Fruit fly (Drosophila melanogaster): ENCODE measurements around the gene Pa1.

Pa1 gene

dm6 chrX:11355708-11356174 is 3.3 kb upstream of the Pa1 start, which contains the start of gene dsh:
Gene dsh (plus strand): TSS chrX:11355881.
- TF ChIP-seq bab1 (GFP tag; optimal IDR thresholded peaks at IDR 0.05) = peak; percentile 62
- peak; percentile 5 for TF ChIP-seq pad (GFP tag; optimal IDR thresholded peaks at IDR 0.05)
- TF ChIP-seq CG7101 (tag; optimal IDR thresholded peaks at IDR 0.05) = peak; percentile 35
- peak; percentile 43 for TF ChIP-seq Mnt (GFP tag; optimal IDR thresholded peaks at IDR 0.05)
- TF ChIP-seq toe (GFP tag; optimal IDR thresholded peaks at IDR 0.05) = no peak
- peak; percentile 39 for TF ChIP-seq CG14711 (tag; optimal IDR thresholded peaks at IDR 0.05)
- TF ChIP-seq ovo (GFP tag; optimal IDR thresholded peaks at IDR 0.05) = no peak
- peak; percentile 29 for TF ChIP-seq CG11617 (GFP tag; optimal IDR thresholded peaks at IDR 0.05)
- TF ChIP-seq kay (GFP tag; ENCODE audit: borderline replicate concordance) = no peak
- no peak for TF ChIP-seq CG7045 (GFP tag; optimal IDR thresholded peaks at IDR 0.05)
- TF ChIP-seq Crg-1 (GFP tag; optimal IDR thresholded peaks at IDR 0.05) = peak; percentile 7
- no peak for TF ChIP-seq cnc (optimal IDR thresholded peaks at IDR 0.05)

dm6 chrX:11356648-11357047 is 2.4 kb upstream of the Pa1 start:
- TF ChIP-seq CG14711 (tag; optimal IDR thresholded peaks at IDR 0.05) (no peak), tj (GFP tag; optimal IDR thresholded peaks at IDR 0.05) (no peak), Clk (GFP tag; optimal IDR thresholded peaks at IDR 0.05) (no peak)

DNA sequence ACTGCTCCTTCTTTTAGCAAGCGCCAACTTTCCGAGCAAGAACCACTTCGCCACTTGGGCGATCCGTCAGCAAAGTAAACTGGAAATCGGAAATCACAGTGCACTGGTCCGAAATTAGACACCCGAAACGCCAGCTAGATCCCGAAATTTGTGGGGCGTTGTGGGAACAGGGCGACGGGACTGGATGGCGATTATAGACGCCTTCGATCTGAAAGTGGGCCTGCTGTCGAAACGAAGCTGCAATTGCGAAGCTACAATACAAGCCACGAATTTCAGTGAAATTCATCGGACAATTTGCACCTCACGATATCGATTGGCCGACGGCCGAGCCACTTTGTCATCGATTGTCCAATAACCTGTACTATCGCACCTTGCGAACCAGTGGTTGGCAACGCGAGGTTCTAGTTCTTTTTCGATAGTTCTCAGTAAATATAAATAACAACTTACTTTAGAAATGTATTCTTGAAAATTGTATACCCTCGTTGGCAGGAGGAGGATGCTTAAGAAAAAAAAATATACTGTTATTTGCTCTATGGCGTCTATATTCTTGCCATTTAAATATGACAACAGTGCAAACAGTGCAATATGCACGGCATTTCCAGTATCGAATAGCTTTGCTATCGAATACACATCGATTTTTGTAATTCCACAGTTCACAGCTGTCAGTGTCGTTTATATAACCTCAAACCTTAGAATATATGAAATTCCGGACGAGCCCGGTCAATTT is 8.9 kb downstream of the Pa1 start, which contains the start of the genes hop and Tim8:
Gene hop (minus strand): TSS at position 316 of the 727 bp plus-strand sequence.
Gene Tim8 (plus strand): TSS at position 663 of the 727 bp plus-strand sequence.
- TF ChIP-seq CG7101 (tag; optimal IDR thresholded peaks at IDR 0.05) (peak; percentile 6), CG14711 (tag; optimal IDR thresholded peaks at IDR 0.05) (peak; percentile 49), Mnt (GFP tag; optimal IDR thresholded peaks at IDR 0.05) (peak; percentile 26), tj (GFP tag; optimal IDR thresholded peaks at IDR 0.05) (peak; percentile 44), bab1 (GFP tag; optimal IDR thresholded peaks at IDR 0.05) (peak; percentile 19), CG33017 (tag; optimal IDR thresholded peaks at IDR 0.05) (no peak), toe (GFP tag; optimal IDR thresholded peaks at IDR 0.05) (no peak), CG11617 (GFP tag; optimal IDR thresholded peaks at IDR 0.05) (peak; percentile 14), pad (GFP tag; optimal IDR thresholded peaks at IDR 0.05) (peak; percentile 23), kay (GFP tag; ENCODE audit: borderline replicate concordance) (no peak), CG12768 (GFP tag; optimal IDR thresholded peaks at IDR 0.05) (no peak)

- TF ChIP-seq CG33017 (tag; optimal IDR thresholded peaks at IDR 0.05) = no peak
- peak; percentile 51 for TF ChIP-seq bab1 (GFP tag; optimal IDR thresholded peaks at IDR 0.05)
Observed at dm6 chrX:11369374-11369773, 10.3 kb downstream of the Pa1 start, which contains the start of gene dlg1. Gene dlg1 (plus strand): TSS chrX:11369665.

DNA sequence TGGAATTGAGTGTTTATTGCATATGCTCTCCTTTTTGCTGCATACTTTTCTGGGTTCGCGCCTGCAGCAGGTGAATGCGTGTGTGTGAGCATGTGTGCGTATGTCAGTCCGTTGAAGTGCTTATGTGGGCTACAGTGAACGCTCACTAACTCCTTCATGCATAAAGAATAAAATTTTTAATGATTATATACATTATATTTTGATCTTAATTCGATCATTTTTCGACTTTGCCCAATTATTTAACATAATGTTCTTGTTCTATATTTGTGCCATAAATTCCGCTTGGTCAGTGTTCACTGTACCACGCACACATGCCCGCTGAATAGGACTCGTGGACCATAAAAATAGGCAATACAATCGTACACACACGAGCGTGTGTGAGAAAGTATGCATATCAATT is 11.8 kb downstream of the Pa1 start:
- TF ChIP-seq CG14711 (tag; optimal IDR thresholded peaks at IDR 0.05) (no peak), CG7045 (GFP tag; optimal IDR thresholded peaks at IDR 0.05) (peak; percentile 22), bab1 (GFP tag; optimal IDR thresholded peaks at IDR 0.05) (no peak), CG7101 (tag; optimal IDR thresholded peaks at IDR 0.05) (peak; percentile 11), CG33017 (tag; optimal IDR thresholded peaks at IDR 0.05) (peak; percentile 33), tj (GFP tag; optimal IDR thresholded peaks at IDR 0.05) (no peak), toe (GFP tag; optimal IDR thresholded peaks at IDR 0.05) (no peak), CG12768 (GFP tag; optimal IDR thresholded peaks at IDR 0.05) (no peak), cic (GFP tag; optimal IDR thresholded peaks at IDR 0.05) (no peak), Clk (GFP tag; optimal IDR thresholded peaks at IDR 0.05) (no peak), Mnt (GFP tag; optimal IDR thresholded peaks at IDR 0.05) (no peak), Hr96 (GFP tag; optimal IDR thresholded peaks at IDR 0.05) (no peak)

- no peak for TF ChIP-seq CG11617 (GFP tag; optimal IDR thresholded peaks at IDR 0.05)
- no peak for TF ChIP-seq CG7045 (GFP tag; optimal IDR thresholded peaks at IDR 0.05)
- TF ChIP-seq CG33017 (tag; optimal IDR thresholded peaks at IDR 0.05) = no peak
- TF ChIP-seq cic (GFP tag; optimal IDR thresholded peaks at IDR 0.05) = no peak
- no peak for TF ChIP-seq CG12768 (GFP tag; optimal IDR thresholded peaks at IDR 0.05)
- TF ChIP-seq ovo (GFP tag; optimal IDR thresholded peaks at IDR 0.05) = no peak
- TF ChIP-seq cnc (optimal IDR thresholded peaks at IDR 0.05) = no peak
- TF ChIP-seq CG5204 (GFP tag; optimal IDR thresholded peaks at IDR 0.05) = no peak
- no peak for TF ChIP-seq toe (GFP tag; optimal IDR thresholded peaks at IDR 0.05)
- TF ChIP-seq Mnt (GFP tag; optimal IDR thresholded peaks at IDR 0.05) = no peak
- TF ChIP-seq CG14711 (tag; optimal IDR thresholded peaks at IDR 0.05) = no peak
- no peak for TF ChIP-seq kay (GFP tag; ENCODE audit: borderline replicate concordance)
- no peak for TF ChIP-seq bab1 (GFP tag; optimal IDR thresholded peaks at IDR 0.05)
- TF ChIP-seq tj (GFP tag; optimal IDR thresholded peaks at IDR 0.05) = no peak
- TF ChIP-seq Hr96 (GFP tag; optimal IDR thresholded peaks at IDR 0.05) = no peak
- no peak for TF ChIP-seq pad (GFP tag; optimal IDR thresholded peaks at IDR 0.05)
Observed at dm6 chrX:11371613-11372012, 12.6 kb downstream of the Pa1 start.

All from whole organism, adult.